Worm (Caenorhabditis elegans): ENCODE measurements around the gene ZK1058.3.

ce11 chrIII:3918569-3918968, at the start of gene ZK1058.3:
- TF ChIP-seq rnt-1 (tag; optimal IDR thresholded peaks at IDR 0.05) (no peak), ceh-31 (tag; optimal IDR thresholded peaks at IDR 0.05) (no peak), pha-4 (tag; optimal IDR thresholded peaks at IDR 0.05) (no peak), mec-3 (tag; optimal IDR thresholded peaks at IDR 0.05; ENCODE audit: borderline replicate concordance) (no peak), ceh-45 (GFP tag; IDR thresholded peaks at IDR 0.05) (no peak), odd-2 (tag; optimal IDR thresholded peaks at IDR 0.05) (no peak), nhr-11 (tag; optimal IDR thresholded peaks at IDR 0.05) (no peak), F13H6.1 (tag; optimal IDR thresholded peaks at IDR 0.05) (no peak), ahr-1 (tag; optimal IDR thresholded peaks at IDR 0.05) (no peak), elt-2 (tag; optimal IDR thresholded peaks at IDR 0.05) (no peak), ama-1 (optimal IDR thresholded peaks at IDR 0.05) (no peak), dmd-4 (tag; optimal IDR thresholded peaks at IDR 0.05; ENCODE audit: borderline replicate concordance) (no peak), pros-1 (tag; optimal IDR thresholded peaks at IDR 0.05) (no peak), ztf-16 (tag; optimal IDR thresholded peaks at IDR 0.05) (no peak)
